Worm (Caenorhabditis elegans): ENCODE measurements around the gene gldi-11.

- no peak for TF ChIP-seq flt-1 (GFP tag; IDR thresholded peaks at IDR 0.05)
- TF ChIP-seq tab-1 (GFP tag; IDR thresholded peaks at IDR 0.05): no peak
- no peak for TF ChIP-seq cog-1 (tag; optimal IDR thresholded peaks at IDR 0.05)
- TF ChIP-seq klf-2 (GFP tag; conservative IDR thresholded peaks at IDR 0.05): no peak
- no peak for TF ChIP-seq ztf-29 (GFP tag; IDR thresholded peaks at IDR 0.05)
- no peak for TF ChIP-seq T22C8.4 (GFP tag; IDR thresholded peaks at IDR 0.05)
- TF ChIP-seq ztf-23 (GFP tag; IDR thresholded peaks at IDR 0.05): 0 out of 2 replicates have a peak, but pooled peaks have one; percentile 19
- no peak for TF ChIP-seq med-1 (GFP tag; optimal IDR thresholded peaks at IDR 0.05; ENCODE audit: insufficient read depth)
- TF ChIP-seq ref-1 (GFP tag; conservative IDR thresholded peaks at IDR 0.05): no peak
Observed at ce11 chrII:4959719-4960118, 14.1 kb upstream of the gldi-11 start, which contains the start of gene ulp-2.

All from whole organism, midembryonic.